Fruit fly (Drosophila melanogaster) whole organism, wandering third instar larva: ENCODE results near the gene CG5079.

Source experiments
- Abd-B ChIP-seq: fragments of >200 bp; optimal IDR thresholded peaks from 2 replicates; lab custom pipeline; 2017; ENCODE audit warnings: missing biosample characterization, missing genetic modification characterization
- CG32264 ChIP-seq: fragments of 200-800 bp; sonication (Bioruptor generic); optimal IDR thresholded peaks from 2 replicates; lab custom pipeline; 2016; ENCODE audit warnings: missing biosample characterization, missing genetic modification characterization
- CG9705 ChIP-seq: fragments of 200-800 bp; sonication (Bioruptor generic); optimal IDR thresholded peaks from 2 replicates; lab custom pipeline; 2018; ENCODE audit warnings: missing biosample characterization, mild to moderate bottlenecking, missing genetic modification characterization
- CrebA ChIP-seq: fragments of 200-800 bp; sonication (Bioruptor generic); optimal IDR thresholded peaks from 2 replicates; lab custom pipeline; 2016; ENCODE audit warnings: missing biosample characterization, mild to moderate bottlenecking, missing genetic modification characterization, borderline replicate concordance
- Dfd ChIP-seq: fragments of >200 bp; optimal IDR thresholded peaks from 2 replicates; lab custom pipeline; 2017; ENCODE audit warnings: missing biosample characterization, missing genetic modification characterization
- Dif ChIP-seq: fragments of 200-275, 200-300 bp; sonication (Bioruptor generic); optimal IDR thresholded peaks from 2 replicates; lab custom pipeline; 2018; ENCODE audit warnings: missing biosample characterization, missing genetic modification characterization; ENCODE audit not compliant: partially characterized antibody
- GATAd ChIP-seq: sonication (Bioruptor generic); optimal IDR thresholded peaks from 2 replicates; lab custom pipeline; 2016; ENCODE audit warnings: missing biosample characterization, missing genetic modification characterization
- HLH106 ChIP-seq: fragments of 200-800 bp; optimal IDR thresholded peaks from 3 replicates; lab custom pipeline; 2019; ENCODE audit warnings: missing biosample characterization, mild to moderate bottlenecking, missing genetic modification characterization, moderate library complexity
- Hnf4 ChIP-seq: fragments of 200-800 bp; sonication (Bioruptor generic); optimal IDR thresholded peaks from 2 replicates; lab custom pipeline; 2016; ENCODE audit warnings: missing biosample characterization, mild to moderate bottlenecking, missing genetic modification characterization
- Hr78 ChIP-seq: fragments of >200 bp; optimal IDR thresholded peaks from 2 replicates; lab custom pipeline; 2017; ENCODE audit warnings: missing biosample characterization, missing genetic modification characterization
- Hr83 ChIP-seq: fragments of 200-300 bp; sonication (Bioruptor generic); optimal IDR thresholded peaks from 2 replicates; lab custom pipeline; 2016; ENCODE audit warnings: missing biosample characterization, mild to moderate bottlenecking, missing genetic modification characterization, moderate library complexity; ENCODE audit not compliant: poor library complexity, severe bottlenecking
- Jra ChIP-seq: sonication (Bioruptor generic); optimal IDR thresholded peaks from 2 replicates; lab custom pipeline; 2016; ENCODE audit warnings: missing biosample characterization, missing genetic modification characterization
- Mio ChIP-seq: sonication (Bioruptor generic); optimal IDR thresholded peaks from 2 replicates; lab custom pipeline; 2016; ENCODE audit warnings: missing biosample characterization, missing genetic modification characterization
- Myc ChIP-seq: fragments of >200 bp; optimal IDR thresholded peaks from 2 replicates; lab custom pipeline; 2017
- N ChIP-seq: fragments of >200 bp; optimal IDR thresholded peaks from 2 replicates; lab custom pipeline; 2018; ENCODE audit warnings: missing biosample characterization, missing external identifiers, missing genetic modification characterization
- OdsH ChIP-seq: fragments of 200-800 bp; sonication (Bioruptor generic); optimal IDR thresholded peaks from 2 replicates; lab custom pipeline; 2016; ENCODE audit warnings: missing biosample characterization, mild to moderate bottlenecking, missing genetic modification characterization
- Rel ChIP-seq, 2 experiments: fragments of 200-800 bp; sonication (Bioruptor generic) in 1 of 2; optimal IDR thresholded peaks; 2 replicates in 1 of 2; 3 replicates in 1 of 2; lab custom pipeline; 2016 to 2019; ENCODE audit warnings: mild to moderate bottlenecking in 2 of 2, missing biosample characterization in 2 of 2, missing genetic modification characterization in 2 of 2, moderate library complexity in 1 of 2
- Sp1 ChIP-seq: fragments of 200-800 bp; sonication (Bioruptor generic); optimal IDR thresholded peaks from 3 replicates; lab custom pipeline; 2019; ENCODE audit warnings: missing biosample characterization, mild to moderate bottlenecking, missing genetic modification characterization, moderate library complexity
- Vsx2 ChIP-seq: fragments of 200-300, 225-300 bp; sonication (Bioruptor generic); optimal IDR thresholded peaks from 2 replicates; lab custom pipeline; 2018; ENCODE audit warnings: missing biosample characterization, missing genetic modification characterization; ENCODE audit not compliant: partially characterized antibody
- br ChIP-seq: fragments of 200-800 bp; sonication (Bioruptor generic); optimal IDR thresholded peaks from 2 replicates; lab custom pipeline; 2016; ENCODE audit warnings: missing biosample characterization, missing genetic modification characterization
- brk ChIP-seq: fragments of 200-800 bp; sonication (Bioruptor generic); optimal IDR thresholded peaks from 2 replicates; lab custom pipeline; 2016; ENCODE audit warnings: missing biosample characterization, mild to moderate bottlenecking, missing genetic modification characterization
- dl ChIP-seq, 2 experiments: fragments of 175-275, 200-275 bp in 1 of 2; fragments of 200-275 bp in 1 of 2; sonication (Bioruptor generic); optimal IDR thresholded peaks; lab custom pipeline; 2018; ENCODE audit warnings: mild to moderate bottlenecking in 2 of 2, missing biosample characterization in 2 of 2, missing genetic modification characterization in 2 of 2, moderate library complexity in 2 of 2; ENCODE audit not compliant: partially characterized antibody in 2 of 2, insufficient read depth in 1 of 2
- dmrt93B ChIP-seq: fragments of 200-800 bp; sonication (Bioruptor generic); optimal IDR thresholded peaks from 2 replicates; lab custom pipeline; 2018; ENCODE audit warnings: missing biosample characterization, mild to moderate bottlenecking, missing genetic modification characterization
- dsf ChIP-seq: sonication (Bioruptor generic); optimal IDR thresholded peaks from 2 replicates; lab custom pipeline; 2016; ENCODE audit warnings: missing biosample characterization, missing genetic modification characterization, borderline replicate concordance
- ey ChIP-seq: fragments of 200-800 bp; sonication (Bioruptor generic); optimal IDR thresholded peaks from 2 replicates; lab custom pipeline; 2016; ENCODE audit warnings: missing biosample characterization, missing genetic modification characterization
- foxo ChIP-seq, 2 experiments: fragments of 200-800 bp; sonication (Bioruptor generic); optimal IDR thresholded peaks; 2 replicates in 1 of 2; 3 replicates in 1 of 2; lab custom pipeline; 2016 to 2017; ENCODE audit warnings: missing biosample characterization in 2 of 2, missing genetic modification characterization in 2 of 2
- fru ChIP-seq: fragments of 200-800 bp; sonication (Bioruptor generic); optimal IDR thresholded peaks from 3 replicates; lab custom pipeline; 2016; ENCODE audit warnings: missing biosample characterization, mild to moderate bottlenecking, missing genetic modification characterization
- h ChIP-seq: fragments of 200-800 bp; sonication (Bioruptor generic); optimal IDR thresholded peaks from 3 replicates; lab custom pipeline; 2016; ENCODE audit warnings: missing biosample characterization, mild to moderate bottlenecking, missing genetic modification characterization
- jim ChIP-seq: fragments of 175-275, 200-325 bp; sonication (Bioruptor generic); optimal IDR thresholded peaks from 2 replicates; lab custom pipeline; 2016; ENCODE audit warnings: missing biosample characterization, mild to moderate bottlenecking, missing genetic modification characterization
- lola ChIP-seq: fragments of >200 bp; optimal IDR thresholded peaks from 2 replicates; lab custom pipeline; 2017; ENCODE audit warnings: missing biosample characterization, missing genetic modification characterization
- pan ChIP-seq: fragments of >200 bp; optimal IDR thresholded peaks from 2 replicates; lab custom pipeline; 2017
- psq ChIP-seq: fragments of 200-800 bp; sonication (Bioruptor generic); optimal IDR thresholded peaks from 3 replicates; lab custom pipeline; 2017; ENCODE audit warnings: missing biosample characterization, mild to moderate bottlenecking, missing genetic modification characterization, moderate library complexity
- rgr ChIP-seq: fragments of 200-800 bp; sonication (Bioruptor generic); optimal IDR thresholded peaks from 3 replicates; lab custom pipeline; 2016; ENCODE audit warnings: missing biosample characterization, mild to moderate bottlenecking, missing genetic modification characterization
- sage ChIP-seq: fragments of 200-800 bp; sonication (Bioruptor generic); optimal IDR thresholded peaks from 2 replicates; lab custom pipeline; 2016; ENCODE audit warnings: missing biosample characterization, mild to moderate bottlenecking, missing genetic modification characterization
- sv ChIP-seq: fragments of 200-800 bp; sonication (Bioruptor generic); optimal IDR thresholded peaks from 3 replicates; lab custom pipeline; 2016; ENCODE audit warnings: missing biosample characterization, missing genetic modification characterization
- tai ChIP-seq: sonication (Bioruptor generic); optimal IDR thresholded peaks from 2 replicates; lab custom pipeline; 2016; ENCODE audit warnings: missing biosample characterization, missing genetic modification characterization
- usp ChIP-seq: fragments of >200 bp; optimal IDR thresholded peaks from 2 replicates; lab custom pipeline; 2017; ENCODE audit warnings: missing biosample characterization, missing genetic modification characterization
- woc ChIP-seq: sonication (Bioruptor generic); optimal IDR thresholded peaks from 2 replicates; lab custom pipeline; 2016; ENCODE audit warnings: missing biosample characterization, mild to moderate bottlenecking, missing genetic modification characterization

Gene CG5079

dm6 chr3R:25637294-25638174, 24.1 kb downstream of the CG5079 start, which contains the start of gene jigr1:
Gene jigr1, plus strand, starts transcription at chr3R:25637843.
- no peak for TF ChIP-seq Mio
- TF ChIP-seq br, result peak; percentile 68
- peak; percentile 8 for TF ChIP-seq sv (GFP tag; lab: Kevin White, UChicago)
- TF ChIP-seq Dif (GFP tag; lab: Kevin White, UChicago), result peak; percentile 64
- no peak for TF ChIP-seq Myc (lab: Kevin White, UChicago)
- peak in 1 of 2 experiments; percentile 80 for TF ChIP-seq foxo (GFP tag; optimal IDR thresholded peaks at IDR 0.05; lab: Kevin White, UChicago)
- peak; percentile 78 for TF ChIP-seq Sp1 (GFP tag; lab: Kevin White, UChicago)
- TF ChIP-seq Hr78 (GFP tag; lab: Kevin White, UChicago), result no peak
- TF ChIP-seq Hnf4 (GFP tag; lab: Kevin White, UChicago), result peak; percentile 24
- peak; percentile 61 for TF ChIP-seq rgr (GFP tag; lab: Kevin White, UChicago)
- TF ChIP-seq h (GFP tag; lab: Kevin White, UChicago), result peak; percentile 83
- peak; percentile 93 for TF ChIP-seq woc
- TF ChIP-seq usp (GFP tag; lab: Kevin White, UChicago), result no peak
- TF ChIP-seq dmrt93B, result peak; percentile 51
- no peak for TF ChIP-seq jim (GFP tag; lab: Kevin White, UChicago)
- peak; percentile 79 for TF ChIP-seq OdsH
- TF ChIP-seq Rel (GFP tag; optimal IDR thresholded peaks at IDR 0.05; lab: Kevin White, UChicago), result peak; percentile 26
- TF ChIP-seq Rel (tag; optimal IDR thresholded peaks at IDR 0.05; lab: Kevin White, UChicago), result peak; percentile 21
- no peak for TF ChIP-seq Jra (GFP tag; lab: Kevin White, UChicago)
- TF ChIP-seq Dfd (GFP tag; lab: Kevin White, UChicago), result no peak
- peak; percentile 77 for TF ChIP-seq fru
- peak; percentile 61 for TF ChIP-seq pan
- no peak for TF ChIP-seq tai (GFP tag; lab: Kevin White, UChicago)
- TF ChIP-seq brk (GFP tag; lab: Kevin White, UChicago), result peak; percentile 52
- TF ChIP-seq GATAd (GFP tag; lab: Kevin White, UChicago), result no peak
- peak; percentile 12 for TF ChIP-seq CG32264 (GFP tag; lab: Kevin White, UChicago)
- TF ChIP-seq psq (GFP tag; lab: Kevin White, UChicago), result peak; percentile 60
- TF ChIP-seq Hr83 (GFP tag; lab: Kevin White, UChicago), result peak; percentile 20
- TF ChIP-seq CG9705 (GFP tag; lab: Kevin White, UChicago), result peak; percentile 43
- TF ChIP-seq CrebA (GFP tag; lab: Kevin White, UChicago), result no peak
- peak; percentile 67 for TF ChIP-seq HLH106 (tag; lab: Kevin White, UChicago)
- no peak for TF ChIP-seq dsf (GFP tag; lab: Kevin White, UChicago)
- peak; percentile 68 for TF ChIP-seq sage (GFP tag; lab: Kevin White, UChicago)
- no peak for TF ChIP-seq Vsx2 (GFP tag; lab: Kevin White, UChicago)
- no peak for TF ChIP-seq N (GFP tag; lab: Kevin White, UChicago)
- peak; percentile 71 for TF ChIP-seq ey (GFP tag; lab: Kevin White, UChicago)

- TF ChIP-seq psq (GFP tag; lab: Kevin White, UChicago) (peak; percentile 3), br (no peak)
These were observed 24.9 kb downstream of the CG5079 start for dm6 chr3R:25638381-25638780.

dm6 chr3R:25638961-25639360, 25.5 kb downstream of the CG5079 start:
- no peak for TF ChIP-seq GATAd (GFP tag; lab: Kevin White, UChicago)
- peak; percentile 1 for TF ChIP-seq CG9705 (GFP tag; lab: Kevin White, UChicago)
- peak; percentile 29 for TF ChIP-seq Jra (GFP tag; lab: Kevin White, UChicago)
- TF ChIP-seq br, result peak; percentile 58
- TF ChIP-seq brk (GFP tag; lab: Kevin White, UChicago), result peak; percentile 59
- TF ChIP-seq h (GFP tag; lab: Kevin White, UChicago), result peak; percentile 78
- no peak for TF ChIP-seq Hr78 (GFP tag; lab: Kevin White, UChicago)
- peak in 1 of 2 experiments; percentile 78 for TF ChIP-seq foxo (GFP tag; optimal IDR thresholded peaks at IDR 0.05; lab: Kevin White, UChicago)
- TF ChIP-seq Dif (GFP tag; lab: Kevin White, UChicago), result no peak
- peak; percentile 67 for TF ChIP-seq Sp1 (GFP tag; lab: Kevin White, UChicago)
- no peak for TF ChIP-seq Myc (lab: Kevin White, UChicago)
- TF ChIP-seq Vsx2 (GFP tag; lab: Kevin White, UChicago), result no peak
- TF ChIP-seq dsf (GFP tag; lab: Kevin White, UChicago), result no peak
- TF ChIP-seq psq (GFP tag; lab: Kevin White, UChicago), result peak; percentile 76
- peak; percentile 57 for TF ChIP-seq CrebA (GFP tag; lab: Kevin White, UChicago)
- TF ChIP-seq tai (GFP tag; lab: Kevin White, UChicago), result peak; percentile 3
- peak; percentile 45 for TF ChIP-seq Rel (GFP tag; optimal IDR thresholded peaks at IDR 0.05; lab: Kevin White, UChicago)
- TF ChIP-seq Rel (tag; optimal IDR thresholded peaks at IDR 0.05; lab: Kevin White, UChicago), result no peak
- TF ChIP-seq dl (GFP tag; optimal IDR thresholded peaks at IDR 0.05; lab: Kevin White, UChicago; ENCODE audit: insufficient read depth in 1 of 2, partially characterized antibody in 2 of 2), result no peak
- TF ChIP-seq usp (GFP tag; lab: Kevin White, UChicago), result no peak
- no peak for TF ChIP-seq Hr83 (GFP tag; lab: Kevin White, UChicago)
- TF ChIP-seq Hnf4 (GFP tag; lab: Kevin White, UChicago), result peak; percentile 53
- no peak for TF ChIP-seq sv (GFP tag; lab: Kevin White, UChicago)
- peak; percentile 65 for TF ChIP-seq ey (GFP tag; lab: Kevin White, UChicago)
- peak; percentile 67 for TF ChIP-seq HLH106 (tag; lab: Kevin White, UChicago)
- peak; percentile 50 for TF ChIP-seq sage (GFP tag; lab: Kevin White, UChicago)
- no peak for TF ChIP-seq jim (GFP tag; lab: Kevin White, UChicago)
- peak; percentile 83 for TF ChIP-seq fru
- TF ChIP-seq lola, result no peak
- TF ChIP-seq woc, result peak; percentile 54
- TF ChIP-seq Dfd (GFP tag; lab: Kevin White, UChicago), result no peak
- TF ChIP-seq Abd-B (GFP tag; lab: Kevin White, UChicago), result no peak
- no peak for TF ChIP-seq pan
